Worm (Caenorhabditis elegans) whole organism, late embryonic: ENCODE measurements around the gene ZK218.3.

Experiments used
- C38D4.7 ChIP-seq: fragments of 200-800 bp; sonication (Bioruptor generic); optimal IDR thresholded peaks from 2 replicates; lab custom pipeline; 2018; ENCODE audit warnings: mild to moderate bottlenecking, missing genetic modification characterization, moderate library complexity, missing compliant biosample characterization
- F13H6.1 ChIP-seq: sonication (generic microtip); optimal IDR thresholded peaks from 2 replicates; lab custom pipeline; 2016; ENCODE audit warnings: missing genetic modification characterization, missing compliant biosample characterization
- T23F11.4 ChIP-seq: fragments of 200-800 bp; sonication (Bioruptor generic); optimal IDR thresholded peaks from 2 replicates; lab custom pipeline; 2018; ENCODE audit warnings: mild to moderate bottlenecking, missing genetic modification characterization, missing compliant biosample characterization
- Y22D7AL.16 ChIP-seq: sonication (generic microtip); optimal IDR thresholded peaks from 2 replicates; lab custom pipeline; 2016; ENCODE audit warnings: missing genetic modification characterization, missing compliant biosample characterization
- ceh-14 ChIP-seq: sonication (generic microtip); optimal IDR thresholded peaks from 2 replicates; lab custom pipeline; 2016; ENCODE audit warnings: missing genotype, missing genetic modification characterization, missing compliant biosample characterization
- ceh-18 ChIP-seq: sonication (generic microtip); optimal IDR thresholded peaks from 2 replicates; lab custom pipeline; 2016; ENCODE audit warnings: missing genetic modification characterization, missing compliant biosample characterization
- ceh-19 ChIP-seq: fragments of 200-800 bp; sonication (Bioruptor generic); optimal IDR thresholded peaks from 2 replicates; lab custom pipeline; 2018; ENCODE audit warnings: mild to moderate bottlenecking, missing genetic modification characterization, missing compliant biosample characterization
- ceh-24 ChIP-seq: sonication (generic microtip); optimal IDR thresholded peaks from 2 replicates; lab custom pipeline; 2016; ENCODE audit warnings: mild to moderate bottlenecking, missing genetic modification characterization, missing compliant biosample characterization
- ceh-31 ChIP-seq: sonication (generic microtip); optimal IDR thresholded peaks from 2 replicates; lab custom pipeline; 2016; ENCODE audit warnings: missing genetic modification characterization, missing compliant biosample characterization
- ceh-34 ChIP-seq: sonication (generic microtip); optimal IDR thresholded peaks from 2 replicates; lab custom pipeline; 2016; ENCODE audit warnings: mild to moderate bottlenecking, missing genetic modification characterization, missing compliant biosample characterization
- ceh-6 ChIP-seq: fragments of 200-800 bp; sonication (Bioruptor generic); optimal IDR thresholded peaks from 2 replicates; lab custom pipeline; 2018; ENCODE audit warnings: mild to moderate bottlenecking, missing genetic modification characterization, missing compliant biosample characterization
- ceh-9 ChIP-seq: sonication (generic microtip); optimal IDR thresholded peaks from 2 replicates; lab custom pipeline; 2016; ENCODE audit warnings: mild to moderate bottlenecking, missing genetic modification characterization, inconsistent platforms, missing compliant biosample characterization
- che-1 ChIP-seq: sonication (generic microtip); optimal IDR thresholded peaks from 2 replicates; lab custom pipeline; 2016; ENCODE audit warnings: mild to moderate bottlenecking, missing genetic modification characterization, missing compliant biosample characterization
- dmd-4 ChIP-seq: sonication (generic microtip); optimal IDR thresholded peaks from 2 replicates; lab custom pipeline; 2016; ENCODE audit warnings: borderline replicate concordance, missing genetic modification characterization, missing compliant biosample characterization
- elt-4 ChIP-seq: sonication (generic microtip); optimal IDR thresholded peaks from 2 replicates; lab custom pipeline; 2016; ENCODE audit warnings: missing genetic modification characterization, missing compliant biosample characterization
- ets-4 ChIP-seq: sonication (generic microtip); optimal IDR thresholded peaks from 2 replicates; lab custom pipeline; 2016; ENCODE audit warnings: missing genetic modification characterization, missing compliant biosample characterization
- eyg-1 ChIP-seq: sonication (generic microtip); optimal IDR thresholded peaks from 2 replicates; lab custom pipeline; 2016; ENCODE audit warnings: missing genotype, missing genetic modification characterization, missing compliant biosample characterization
- fkh-10 ChIP-seq: fragments of 150-350 bp; optimal IDR thresholded peaks from 2 replicates; lab custom pipeline; 2014; ENCODE audit warnings: missing biosample characterization, missing genetic modification reagents, missing genetic modification characterization
- hlh-13 ChIP-seq: fragments of 200-800 bp; sonication (Bioruptor generic); optimal IDR thresholded peaks from 2 replicates; lab custom pipeline; 2018; ENCODE audit warnings: mild to moderate bottlenecking, missing genetic modification characterization, missing compliant biosample characterization
- hlh-15 ChIP-seq: sonication (generic microtip); optimal IDR thresholded peaks from 2 replicates; lab custom pipeline; 2016; ENCODE audit warnings: missing genetic modification characterization, missing compliant biosample characterization
- hlh-8 ChIP-seq: sonication (generic microtip); optimal IDR thresholded peaks from 2 replicates; lab custom pipeline; 2016; ENCODE audit warnings: missing genotype, missing genetic modification characterization, missing compliant biosample characterization
- lin-11 ChIP-seq: fragments of 200-800 bp; sonication (Bioruptor generic); optimal IDR thresholded peaks from 2 replicates; lab custom pipeline; 2018; ENCODE audit warnings: mild to moderate bottlenecking, missing genetic modification characterization, missing compliant biosample characterization
- madf-2 ChIP-seq: sonication (generic microtip); optimal IDR thresholded peaks from 2 replicates; lab custom pipeline; 2017; ENCODE audit warnings: missing genetic modification characterization, missing compliant biosample characterization
- mec-3 ChIP-seq: sonication (generic microtip); optimal IDR thresholded peaks from 2 replicates; lab custom pipeline; 2016; ENCODE audit warnings: borderline replicate concordance, missing genetic modification characterization, missing compliant biosample characterization
- nhr-11 ChIP-seq: fragments of 150-350 bp; optimal IDR thresholded peaks from 2 replicates; lab custom pipeline; 2014; ENCODE audit warnings: missing biosample characterization, missing genetic modification characterization
- nhr-232 ChIP-seq: sonication (generic microtip); optimal IDR thresholded peaks from 2 replicates; lab custom pipeline; 2016; ENCODE audit warnings: missing genetic modification characterization, missing compliant biosample characterization
- npax-4 ChIP-seq: sonication (generic microtip); optimal IDR thresholded peaks from 2 replicates; lab custom pipeline; 2016; ENCODE audit warnings: missing genetic modification characterization, missing compliant biosample characterization
- odd-2 ChIP-seq: sonication (generic microtip); optimal IDR thresholded peaks from 2 replicates; lab custom pipeline; 2017; ENCODE audit warnings: antibody characterized with exemption, mild to moderate bottlenecking, missing genetic modification characterization, missing compliant biosample characterization
- pag-3 ChIP-seq: sonication (generic microtip); optimal IDR thresholded peaks from 2 replicates; lab custom pipeline; 2016; ENCODE audit warnings: missing compliant biosample characterization, missing genetic modification characterization, borderline replicate concordance
- pat-9 ChIP-seq: fragments of 200-800 bp; sonication (Bioruptor generic); optimal IDR thresholded peaks from 2 replicates; lab custom pipeline; 2018; ENCODE audit warnings: mild to moderate bottlenecking, missing genetic modification characterization, moderate library complexity, missing compliant biosample characterization
- pax-1 ChIP-seq: fragments of 150-350 bp; optimal IDR thresholded peaks from 2 replicates; lab custom pipeline; 2014; ENCODE audit warnings: missing biosample characterization, missing genetic modification characterization
- pha-2 ChIP-seq: sonication (generic microtip); optimal IDR thresholded peaks from 2 replicates; lab custom pipeline; 2017; ENCODE audit warnings: mild to moderate bottlenecking, missing genetic modification characterization, missing compliant biosample characterization
- ref-2 ChIP-seq: sonication (generic microtip); optimal IDR thresholded peaks from 2 replicates; lab custom pipeline; 2016; ENCODE audit warnings: missing genetic modification characterization, missing compliant biosample characterization
- sdc-2 ChIP-seq: sonication (generic microtip); optimal IDR thresholded peaks from 2 replicates; lab custom pipeline; 2016; ENCODE audit warnings: missing genotype, missing genetic modification characterization, missing compliant biosample characterization
- sox-4 ChIP-seq: sonication (generic microtip); optimal IDR thresholded peaks from 2 replicates; lab custom pipeline; 2017; ENCODE audit warnings: mild to moderate bottlenecking, missing genetic modification characterization, inconsistent platforms, missing compliant biosample characterization
- syd-9 ChIP-seq: sonication (generic microtip); optimal IDR thresholded peaks from 2 replicates; lab custom pipeline; 2016; ENCODE audit warnings: mild to moderate bottlenecking, missing genetic modification characterization, moderate library complexity, missing compliant biosample characterization
- tbx-2 ChIP-seq: sonication (generic microtip); optimal IDR thresholded peaks from 2 replicates; lab custom pipeline; 2016; ENCODE audit warnings: missing genetic modification characterization, missing compliant biosample characterization
- tbx-7 ChIP-seq: sonication (generic microtip); optimal IDR thresholded peaks from 2 replicates; lab custom pipeline; 2016; ENCODE audit warnings: missing genotype, missing genetic modification characterization, missing compliant biosample characterization
- ttx-3 ChIP-seq: sonication (generic microtip); optimal IDR thresholded peaks from 2 replicates; lab custom pipeline; 2016; ENCODE audit warnings: missing genetic modification reagents, missing genetic modification characterization, missing compliant biosample characterization
- unc-86 ChIP-seq: sonication (generic microtip); optimal IDR thresholded peaks from 2 replicates; lab custom pipeline; 2016; ENCODE audit warnings: missing genetic modification characterization, missing compliant biosample characterization
- zip-5 ChIP-seq: sonication (generic microtip); optimal IDR thresholded peaks from 2 replicates; lab custom pipeline; 2016; ENCODE audit warnings: missing genetic modification characterization, missing compliant biosample characterization
- ztf-16 ChIP-seq: sonication (generic microtip); optimal IDR thresholded peaks from 2 replicates; lab custom pipeline; 2017; ENCODE audit warnings: missing genetic modification characterization, missing compliant biosample characterization

Gene ZK218.3

DNA sequence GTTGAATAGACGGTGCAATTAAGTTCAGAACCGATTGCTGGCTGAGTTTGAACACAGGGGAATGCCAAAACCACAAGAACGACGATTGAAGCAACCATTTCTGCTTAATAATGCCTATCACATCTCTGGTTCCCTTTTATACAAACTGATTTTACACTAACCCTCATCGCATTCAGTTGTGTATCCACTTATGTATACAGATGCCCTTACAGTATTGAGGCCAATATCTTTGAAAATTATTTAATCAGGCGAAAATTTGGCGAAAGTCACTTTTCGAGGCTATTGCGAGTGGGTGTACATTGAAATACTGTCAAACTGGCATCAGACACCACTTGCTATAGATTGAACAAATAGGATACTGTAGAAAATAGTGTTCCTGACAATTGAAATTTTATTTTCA, at the start of gene ZK218.3, which contains the start of gene ZK218.4:
Gene ZK218.3 (minus strand): TSS at position 101 of the 400 bp plus-strand sequence.
Gene ZK218.4 (plus strand): TSS at position 186 of the 400 bp plus-strand sequence.
- TF ChIP-seq che-1 (tag; lab: Kevin White, UChicago) = no peak
- no peak for TF ChIP-seq elt-4
- no peak for TF ChIP-seq ceh-31 (tag; lab: Kevin White, UChicago)
- no peak for TF ChIP-seq hlh-8 (tag; lab: Kevin White, UChicago)
- no peak for TF ChIP-seq zip-5 (tag; lab: Kevin White, UChicago)
- no peak for TF ChIP-seq pat-9 (tag; lab: Kevin White, UChicago)
- no peak for TF ChIP-seq fkh-10
- TF ChIP-seq ttx-3 (tag; lab: Kevin White, UChicago) = no peak
- no peak for TF ChIP-seq ceh-34 (tag; lab: Kevin White, UChicago)
- no peak for TF ChIP-seq pag-3

- no peak for TF ChIP-seq ceh-19 (GFP tag; lab: Kevin White, UChicago)
- no peak for TF ChIP-seq tbx-2 (tag; lab: Kevin White, UChicago)
- no peak for TF ChIP-seq sox-4 (tag; lab: Kevin White, UChicago)
- TF ChIP-seq ets-4 (tag; lab: Kevin White, UChicago) = no peak
- TF ChIP-seq pax-1 = no peak
- no peak for TF ChIP-seq odd-2
- no peak for TF ChIP-seq nhr-232 (tag; lab: Kevin White, UChicago)
- TF ChIP-seq F13H6.1 (tag; lab: Kevin White, UChicago) = no peak
- TF ChIP-seq unc-86 (tag; lab: Kevin White, UChicago) = no peak
- TF ChIP-seq ttx-3 (tag; lab: Kevin White, UChicago) = no peak
- no peak for TF ChIP-seq ceh-14
- TF ChIP-seq hlh-15 (tag; lab: Kevin White, UChicago) = no peak
- no peak for TF ChIP-seq pha-2 (tag; lab: Kevin White, UChicago)
- TF ChIP-seq Y22D7AL.16 (tag; lab: Kevin White, UChicago) = no peak
- no peak for TF ChIP-seq ceh-31 (tag; lab: Kevin White, UChicago)
- TF ChIP-seq madf-2 (tag; lab: Kevin White, UChicago) = no peak
- no peak for TF ChIP-seq nhr-11 (tag; lab: Kevin White, UChicago)
- TF ChIP-seq ceh-24 (tag; lab: Kevin White, UChicago) = no peak
- no peak for TF ChIP-seq ref-2 (tag; lab: Kevin White, UChicago)
- no peak for TF ChIP-seq eyg-1 (tag; lab: Kevin White, UChicago)
- TF ChIP-seq, all 69 proteins: peak for 0
Observed at ce11 chrV:17108310-17108709, 9.7 kb upstream of the ZK218.3 start, which contains the start of gene ZK218.11. TSS of gene ZK218.11 (minus strand) at chrV:17108410.

- TF ChIP-seq sdc-2 (tag; lab: Kevin White, UChicago) (no peak), sox-4 (tag; lab: Kevin White, UChicago) (no peak), ceh-9 (tag; lab: Kevin White, UChicago) (no peak), T23F11.4 (no peak), lin-11 (tag; lab: Kevin White, UChicago) (no peak), mec-3 (tag; lab: Kevin White, UChicago) (no peak), ztf-16 (tag; lab: Kevin White, UChicago) (no peak)
Observed at ce11 chrV:17105483-17105882, 6.9 kb upstream of the ZK218.3 start, which contains the start of gene ZK218.7. TSS of gene ZK218.7 (plus strand) at chrV:17105783.

DNA sequence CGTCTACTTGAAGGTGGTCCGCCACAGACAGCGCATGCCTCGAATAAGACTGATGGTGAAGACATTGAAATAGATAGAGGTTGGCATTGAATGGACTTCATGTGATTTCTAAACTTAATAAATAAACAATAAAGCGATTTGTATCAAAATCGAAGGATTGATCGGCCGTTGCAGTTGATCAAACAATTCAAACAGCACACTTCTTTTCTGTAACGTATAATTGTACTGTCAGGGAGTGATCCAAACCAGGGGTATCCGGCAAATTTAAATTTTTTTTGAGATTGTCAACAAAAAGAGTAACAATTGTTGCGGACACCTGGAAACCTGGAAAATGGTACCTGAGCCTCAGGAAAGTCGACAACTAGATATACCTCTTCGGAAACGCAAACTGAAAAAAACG, 6.0 kb upstream of the ZK218.3 start, which contains the start of gene nhr-248:
Gene nhr-248 (minus strand): TSS at position 101 of the 400 bp plus-strand sequence.
- no peak for TF ChIP-seq C38D4.7 (GFP tag; lab: Kevin White, UChicago)
- TF ChIP-seq F13H6.1 (tag; lab: Kevin White, UChicago) = no peak
- TF ChIP-seq ceh-18 (tag; lab: Kevin White, UChicago) = no peak
- TF ChIP-seq syd-9 (tag; lab: Kevin White, UChicago) = no peak
- no peak for TF ChIP-seq hlh-15 (tag; lab: Kevin White, UChicago)
- no peak for TF ChIP-seq che-1 (tag; lab: Kevin White, UChicago)
- no peak for TF ChIP-seq lin-11 (tag; lab: Kevin White, UChicago)
- TF ChIP-seq dmd-4 = no peak
- TF ChIP-seq ttx-3 (tag; lab: Kevin White, UChicago) = no peak
- no peak for TF ChIP-seq elt-4
- TF ChIP-seq ceh-6 = no peak
- TF ChIP-seq hlh-13 = no peak
- TF ChIP-seq ceh-34 (tag; lab: Kevin White, UChicago) = no peak
- TF ChIP-seq npax-4 (tag; lab: Kevin White, UChicago) = no peak
- TF ChIP-seq odd-2 = no peak
- no peak for TF ChIP-seq tbx-7
- no peak for TF ChIP-seq zip-5 (tag; lab: Kevin White, UChicago)
- TF ChIP-seq ceh-24 (tag; lab: Kevin White, UChicago) = no peak
